Fruit fly (Drosophila melanogaster) ovary, adult (tissue): ENCODE results near the gene Qsox4.

ENCODE experiments used
- CG17801 ChIP-seq: fragments of 200-800 bp; optimal IDR thresholded peaks from 2 replicates; lab custom pipeline; 2019; ENCODE audit warnings: missing biosample characterization, mild to moderate bottlenecking, missing genetic modification characterization, moderate library complexity; ENCODE audit not compliant: partially characterized antibody

The Qsox4 gene

DNA sequence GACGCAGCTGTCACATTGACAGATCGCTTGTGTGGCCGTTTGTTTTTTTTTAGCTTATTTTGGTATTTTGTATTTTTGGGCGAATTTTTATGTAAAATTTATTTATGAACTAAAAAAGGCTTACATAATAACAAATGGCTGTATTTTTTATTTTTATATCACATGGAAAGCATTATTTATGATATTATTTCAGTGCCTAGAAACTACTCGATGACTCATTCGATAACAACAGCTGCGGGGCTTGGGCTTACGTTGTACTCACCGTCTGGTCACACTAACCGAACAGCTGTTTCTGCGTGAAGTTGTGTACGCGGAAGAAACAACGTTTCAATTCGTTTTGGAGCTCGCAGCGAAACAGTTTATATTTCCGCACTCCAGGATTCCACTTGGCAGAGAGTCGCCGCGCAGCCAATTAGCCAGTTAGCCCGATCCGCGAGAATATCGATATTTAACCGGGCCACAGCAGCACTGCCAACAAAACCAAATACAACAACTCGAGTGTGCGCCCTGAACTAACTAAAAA is 30.5 kb downstream of the Qsox4 start, which contains the start of the genes Hmgcr and Rpn9:
Gene Hmgcr, plus strand, starts transcription at position 335 of the 523 bp plus-strand sequence.
Gene Rpn9, minus strand, starts transcription at position 473 of the 523 bp plus-strand sequence.
- TF ChIP-seq CG17801 = peak; percentile 37

DNA sequence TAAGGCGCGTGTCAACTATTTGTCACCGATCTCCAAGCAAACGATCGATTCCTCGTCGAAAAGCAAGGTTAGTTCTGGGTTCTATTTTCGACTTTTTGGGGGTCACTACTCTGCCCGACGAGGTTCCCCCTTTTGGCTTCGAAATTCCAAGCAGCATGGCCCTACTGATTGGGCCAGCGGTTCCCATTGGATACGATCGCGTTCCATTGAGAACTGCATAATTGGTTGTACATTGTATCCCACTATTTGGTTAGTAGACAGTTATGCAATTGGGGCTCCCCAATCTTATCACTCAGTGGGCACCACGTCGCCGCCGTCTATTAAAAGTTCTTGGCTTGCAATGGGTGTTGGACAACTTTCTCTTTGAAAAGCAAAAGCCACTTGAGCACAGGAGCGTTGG is 31.2 kb downstream of the Qsox4 start:
- TF ChIP-seq CG17801 = no peak

DNA sequence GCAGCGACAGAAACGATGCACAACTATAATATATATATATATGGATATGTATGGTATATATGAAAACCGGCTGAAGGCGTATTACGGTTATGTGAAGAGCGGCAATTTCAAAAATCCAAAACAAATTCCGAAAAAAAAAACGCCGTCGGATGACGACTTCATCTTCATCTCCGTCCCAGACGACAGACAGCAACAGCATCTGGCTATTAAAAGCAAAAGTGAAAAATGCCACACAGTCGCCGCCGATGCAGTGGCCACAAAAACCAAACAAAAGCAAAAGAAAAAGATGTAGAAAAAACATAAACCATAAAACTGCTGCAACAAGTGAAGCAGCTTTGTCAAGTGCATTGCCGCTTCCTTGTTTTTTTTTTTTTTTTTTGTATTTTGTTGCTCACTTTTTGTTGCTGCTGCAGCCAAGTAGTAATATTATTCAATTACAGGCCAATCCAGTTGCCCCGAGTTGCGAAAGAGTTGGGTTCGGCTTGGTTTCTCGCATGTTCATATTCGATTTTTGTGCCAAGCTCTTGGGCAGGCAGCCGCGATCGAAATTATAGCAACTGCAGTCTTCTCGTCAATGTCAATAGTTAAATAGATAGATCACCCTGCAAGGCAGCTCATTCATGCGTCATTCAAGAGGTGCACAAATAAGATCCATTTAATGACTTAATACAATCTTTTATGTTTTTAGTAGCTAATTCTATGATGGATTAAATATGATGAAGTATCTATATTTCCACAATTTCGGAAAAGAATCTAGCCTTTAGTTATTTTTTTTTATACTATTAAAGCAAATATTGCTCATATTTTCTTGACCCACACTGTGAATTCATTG is 32.2 kb downstream of the Qsox4 start:
- no peak for TF ChIP-seq CG17801

DNA sequence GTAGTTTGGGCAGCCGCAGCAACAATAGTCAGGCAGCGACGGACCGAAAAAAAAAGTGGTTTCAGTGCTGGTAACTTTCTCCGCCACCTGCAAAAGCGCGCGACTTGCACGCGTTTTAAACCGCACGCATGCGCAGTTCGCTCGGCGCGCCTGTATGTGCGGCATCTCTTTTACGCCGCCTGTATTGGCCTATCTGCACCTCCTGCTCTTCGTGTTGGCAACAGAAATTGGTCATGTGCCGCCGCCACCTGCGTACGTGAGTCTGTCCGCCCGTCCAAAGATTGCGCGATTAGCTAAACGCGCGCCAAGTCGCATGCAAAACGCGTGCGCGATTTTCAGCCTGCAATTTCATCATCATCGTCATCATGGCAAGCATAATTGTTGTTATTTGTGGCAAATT is 33.1 kb downstream of the Qsox4 start:
- TF ChIP-seq CG17801 = no peak

DNA sequence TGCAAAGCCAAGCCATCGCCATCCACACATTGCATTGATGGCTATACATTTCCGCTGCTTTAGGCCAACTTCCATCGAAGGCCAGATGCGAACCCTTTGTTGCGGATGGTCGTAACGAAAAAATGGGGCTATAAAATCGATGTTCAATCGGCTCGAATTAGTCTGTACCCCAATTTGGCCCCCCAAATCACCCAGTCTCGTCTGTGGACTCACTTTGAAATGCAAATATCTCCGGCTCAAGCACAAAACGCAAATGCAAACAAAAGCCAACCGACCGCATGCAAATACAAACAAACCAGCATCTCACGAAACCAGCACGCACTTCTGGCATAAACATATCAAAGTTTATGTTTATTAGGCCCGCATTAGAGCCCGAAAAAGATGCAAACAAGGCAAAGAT is 33.8 kb downstream of the Qsox4 start:
- no peak for TF ChIP-seq CG17801

DNA sequence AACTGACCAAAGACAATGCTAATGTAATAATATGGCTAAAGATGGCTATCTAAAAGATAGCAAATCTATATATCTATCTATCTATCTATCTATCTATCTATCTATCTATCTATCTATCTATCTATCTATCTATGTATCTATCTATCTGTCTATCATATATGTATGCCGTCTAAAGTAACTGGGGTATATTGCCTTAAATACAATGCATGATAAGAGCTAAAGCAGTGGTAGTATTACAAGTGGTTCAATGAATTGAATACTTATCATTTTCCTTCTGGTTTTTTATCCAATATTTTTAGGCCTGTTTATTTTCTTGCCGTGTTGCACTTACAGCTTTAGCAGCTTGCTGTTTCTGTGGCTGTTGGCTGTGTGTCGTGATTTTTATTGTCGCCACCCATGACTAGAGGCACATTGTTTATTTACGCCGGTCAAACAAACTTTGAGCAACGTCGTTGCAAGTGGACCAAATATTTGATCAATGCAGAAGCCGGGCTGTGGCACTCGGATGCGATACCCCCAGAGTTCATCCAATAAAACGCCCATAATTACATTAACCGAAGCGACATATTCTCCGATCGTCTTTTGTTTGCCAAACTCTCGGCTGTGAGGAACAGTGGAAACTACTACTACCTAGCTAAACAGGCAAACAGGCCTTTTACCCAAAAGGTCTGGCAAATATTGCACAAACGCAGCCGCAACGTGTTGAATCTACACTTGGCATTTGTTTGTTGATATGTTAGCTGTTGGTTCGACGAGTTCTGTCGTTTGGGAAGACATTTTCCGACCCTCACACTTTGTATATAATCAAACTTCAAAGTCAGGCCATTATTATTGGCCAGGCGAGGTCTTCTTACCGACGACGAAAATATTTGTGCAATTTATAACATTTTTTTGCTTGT is 35.4 kb downstream of the Qsox4 start:
- no peak for TF ChIP-seq CG17801

DNA sequence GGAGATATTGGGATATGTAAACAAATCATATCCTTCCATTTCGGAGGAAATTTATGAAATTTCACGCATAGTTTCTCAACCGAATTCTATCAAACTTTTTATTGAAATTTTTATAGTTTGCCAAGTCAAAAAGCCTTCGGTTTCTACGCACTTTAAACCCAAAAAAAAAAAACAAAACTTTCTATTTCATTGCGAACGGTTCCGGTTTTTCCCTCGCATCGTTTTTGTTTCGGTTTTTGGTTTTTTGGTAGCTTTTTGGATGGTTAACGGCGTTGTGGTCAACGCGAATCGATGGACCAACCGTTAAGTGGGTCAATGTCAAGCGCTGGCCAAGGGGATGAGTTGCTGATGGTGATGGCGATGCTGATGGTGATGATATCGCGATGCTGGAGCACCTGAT is 38.4 kb downstream of the Qsox4 start:
- no peak for TF ChIP-seq CG17801

DNA sequence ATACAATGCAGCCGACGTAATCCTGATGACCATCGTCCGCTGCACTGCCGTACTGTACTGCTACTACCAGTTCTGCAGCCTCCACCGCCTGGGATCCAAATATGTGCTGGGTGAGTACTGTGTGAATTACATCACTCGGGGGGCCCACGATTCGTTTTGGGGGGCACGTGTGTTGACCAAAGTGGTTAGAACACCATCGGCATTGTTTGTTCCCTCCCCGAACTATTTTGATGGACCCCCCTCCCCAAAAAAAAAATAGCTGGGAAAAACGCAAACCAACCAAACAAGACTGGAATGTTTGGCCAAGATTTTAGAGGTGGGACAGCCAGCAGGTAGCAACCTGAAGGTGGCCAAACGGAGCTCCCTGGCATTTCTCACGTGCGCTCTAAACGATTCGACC is 44.9 kb downstream of the Qsox4 start:
- TF ChIP-seq CG17801 = no peak

DNA sequence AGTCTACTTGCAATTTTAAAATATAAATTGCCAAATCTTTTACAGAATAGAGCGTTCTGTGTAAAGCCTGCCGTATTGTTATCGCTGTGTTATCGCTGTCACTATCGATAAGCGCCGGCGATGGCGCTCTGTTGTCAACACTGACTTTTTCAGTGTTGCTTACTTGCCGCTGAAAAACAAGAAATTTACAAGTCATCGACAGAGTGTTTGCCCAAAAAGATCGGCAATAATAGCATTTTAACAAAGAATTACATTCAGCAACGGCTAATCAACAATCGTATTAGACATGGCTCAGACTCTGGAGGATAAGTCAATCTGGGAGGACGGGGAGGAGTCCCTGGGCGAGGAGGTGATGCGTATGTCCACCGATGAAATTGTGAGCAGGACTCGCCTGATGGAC is 50.2 kb downstream of the Qsox4 start, which contains the start of the genes RanBP3 and Rpt5:
Gene RanBP3, minus strand, starts transcription at position 107 of the 400 bp plus-strand sequence.
Gene Rpt5, plus strand, starts transcription at position 149 of the 400 bp plus-strand sequence.
- peak; percentile 59 for TF ChIP-seq CG17801
